Fruit fly (Drosophila melanogaster): ENCODE results near the gene CG10333.

CG10333 gene

DNA sequence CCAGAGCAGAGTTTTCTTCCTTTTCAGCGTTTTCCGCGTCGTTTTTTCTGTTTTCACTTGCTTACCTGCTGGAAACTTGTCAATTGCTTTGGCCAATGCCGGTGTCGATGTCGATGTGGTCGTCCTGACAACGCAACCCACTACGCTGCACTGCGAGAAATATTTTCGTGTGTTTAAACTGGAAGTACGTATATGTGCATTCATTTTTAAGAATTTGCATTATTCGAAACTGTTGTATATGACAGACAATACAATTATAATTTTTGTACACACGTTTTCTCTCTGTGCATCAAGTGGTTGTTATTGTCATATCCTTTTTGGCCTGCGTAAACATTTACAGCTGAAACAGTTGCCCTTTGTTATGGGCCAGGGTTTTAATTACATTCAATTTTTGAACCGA is 9.4 kb downstream of the CG10333 start, which contains the start of gene IFT46:
Gene IFT46, minus strand, starts transcription at position 88 of the 400 bp plus-strand sequence.
- peak; percentile 14 for TF ChIP-seq cyc (GFP tag; optimal IDR thresholded peaks at IDR 0.05)
- no peak for TF ChIP-seq fkh (GFP tag; optimal IDR thresholded peaks at IDR 0.05)

DNA sequence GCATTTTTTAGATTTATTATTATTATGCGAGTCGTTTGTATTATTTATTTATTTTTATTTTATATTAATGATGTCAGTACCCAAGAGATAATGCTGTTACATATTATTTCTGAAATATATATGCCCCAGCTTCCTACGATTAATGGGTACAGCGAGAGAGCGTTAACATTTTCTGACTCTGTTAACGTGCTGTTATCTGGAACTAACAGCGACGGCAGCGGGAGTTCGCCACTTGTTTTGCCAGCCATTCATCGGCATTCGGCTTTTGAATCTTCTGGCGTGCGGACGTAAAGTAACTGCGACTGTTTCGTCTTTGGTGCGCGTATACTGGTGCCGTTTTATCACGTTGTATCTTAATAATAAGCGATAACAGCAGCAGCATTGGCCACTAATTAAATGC is 10.4 kb downstream of the CG10333 start, which contains the start of gene MESR3:
Gene MESR3, plus strand, starts transcription at position 254 of the 400 bp plus-strand sequence.
- no peak for TF ChIP-seq CG6276 (GFP tag; optimal IDR thresholded peaks at IDR 0.05)
- TF ChIP-seq Smox (GFP tag; optimal IDR thresholded peaks at IDR 0.05), result no peak
- peak; percentile 53 for TF ChIP-seq spab (GFP tag; optimal IDR thresholded peaks at IDR 0.05)
- TF ChIP-seq CG32006 (GFP tag; optimal IDR thresholded peaks at IDR 0.05), result no peak
- TF ChIP-seq CG11902 (GFP tag; optimal IDR thresholded peaks at IDR 0.05), result no peak
- TF ChIP-seq CG8319 (GFP tag; optimal IDR thresholded peaks at IDR 0.05), result no peak
- TF ChIP-seq OdsH (GFP tag; optimal IDR thresholded peaks at IDR 0.05), result no peak
- TF ChIP-seq CG7368 (GFP tag; optimal IDR thresholded peaks at IDR 0.05), result peak; percentile 67
- TF ChIP-seq CG11294 (GFP tag; IDR thresholded peaks at IDR 0.05), result 0 out of 2 replicates have a peak, but pooled peaks have one; percentile 22
- peak; percentile 42 for TF ChIP-seq CG6792 (GFP tag; optimal IDR thresholded peaks at IDR 0.05)
- peak; percentile 57 for TF ChIP-seq Eip93F (GFP tag; optimal IDR thresholded peaks at IDR 0.05)
- TF ChIP-seq achi (GFP tag; optimal IDR thresholded peaks at IDR 0.05), result peak; percentile 69
- TF ChIP-seq CG11762 (GFP tag; optimal IDR thresholded peaks at IDR 0.05; ENCODE audit: insufficient read depth), result peak; percentile 35
- TF ChIP-seq CG10631 (GFP tag; optimal IDR thresholded peaks at IDR 0.05), result no peak
- TF ChIP-seq CG9139 (GFP tag; optimal IDR thresholded peaks at IDR 0.05), result no peak
- peak; percentile 44 for TF ChIP-seq CG1621 (tag; optimal IDR thresholded peaks at IDR 0.05)
- peak; percentile 94 for TF ChIP-seq Eip78C (GFP tag)
- TF ChIP-seq pdm3 (GFP tag; optimal IDR thresholded peaks at IDR 0.05), result no peak
- no peak for TF ChIP-seq Hr39 (GFP tag; optimal IDR thresholded peaks at IDR 0.05)
- peak; percentile 76 for TF ChIP-seq Ets96B (tag; optimal IDR thresholded peaks at IDR 0.05)
- peak; percentile 71 for TF ChIP-seq net (GFP tag; optimal IDR thresholded peaks at IDR 0.05)
- TF ChIP-seq CG16779 (tag; optimal IDR thresholded peaks at IDR 0.05), result no peak
- TF ChIP-seq CG6808 (GFP tag; optimal IDR thresholded peaks at IDR 0.05), result peak; percentile 63
- TF ChIP-seq Hr4 (GFP tag; optimal IDR thresholded peaks at IDR 0.05), result no peak
- TF ChIP-seq CG6163 (GFP tag; IDR thresholded peaks at IDR 0.05), result peak; percentile 86
- TF ChIP-seq Ets21C (GFP tag; optimal IDR thresholded peaks at IDR 0.05), result no peak
- no peak for TF ChIP-seq salr (GFP tag; optimal IDR thresholded peaks at IDR 0.05)
- TF ChIP-seq esn (GFP tag; optimal IDR thresholded peaks at IDR 0.05), result peak; percentile 53
- no peak for TF ChIP-seq Lpt (GFP tag; optimal IDR thresholded peaks at IDR 0.05)
- TF ChIP-seq CG8119 (GFP tag; IDR thresholded peaks at IDR 0.05), result peak; percentile 57; the same call in 1 of the 3 replicates
- no peak for TF ChIP-seq ss (GFP tag; optimal IDR thresholded peaks at IDR 0.05)
- TF ChIP-seq CG3919 (GFP tag; optimal IDR thresholded peaks at IDR 0.05), result no peak
- TF ChIP-seq Sox102F (GFP tag; optimal IDR thresholded peaks at IDR 0.05), result no peak
- peak; percentile 86 for TF ChIP-seq eg (GFP tag; IDR thresholded peaks at IDR 0.05)
- no peak for TF ChIP-seq dac (GFP tag; optimal IDR thresholded peaks at IDR 0.05)
- 0 out of 2 replicates have a peak, but pooled peaks have one; percentile 42 for TF ChIP-seq CG15336 (GFP tag; IDR thresholded peaks at IDR 0.05)
- TF ChIP-seq Met (GFP tag; optimal IDR thresholded peaks at IDR 0.05), result no peak
- no peak for TF ChIP-seq fd59A (GFP tag; optimal IDR thresholded peaks at IDR 0.05)
- TF ChIP-seq CG4318 (GFP tag; optimal IDR thresholded peaks at IDR 0.05), result peak; percentile 4
- peak; percentile 75 for TF ChIP-seq CG6854 (GFP tag; optimal IDR thresholded peaks at IDR 0.05)
- no peak for TF ChIP-seq acj6 (GFP tag; optimal IDR thresholded peaks at IDR 0.05)
- no peak for TF ChIP-seq topi (GFP tag; optimal IDR thresholded peaks at IDR 0.05)
- TF ChIP-seq CG3032 (tag; optimal IDR thresholded peaks at IDR 0.05), result peak; percentile 79
- TF ChIP-seq fd85E (GFP tag; optimal IDR thresholded peaks at IDR 0.05), result peak; percentile 64
- peak; percentile 61 for TF ChIP-seq CG34406 (GFP tag; optimal IDR thresholded peaks at IDR 0.05)
- TF ChIP-seq Hr38 (GFP tag; optimal IDR thresholded peaks at IDR 0.05), result no peak
- TF ChIP-seq CG8632 (GFP tag; optimal IDR thresholded peaks at IDR 0.05), result peak; percentile 36
- TF ChIP-seq Gug (GFP tag; IDR thresholded peaks at IDR 0.05), result peak; percentile 34; the same call in 1 of the 2 replicates
